Worm (Caenorhabditis elegans) whole organism, L4 larva: ENCODE data around the gene C16C8.26.

Experiments
- F44E2.7 ChIP-seq: fragments of 200-800 bp; sonication (Bioruptor generic); IDR thresholded peaks from 2 replicates; pipeline ENCODE4 v2.1.2; 2022; ENCODE audit warnings: missing genetic modification characterization, missing compliant biosample characterization
- T20F7.1 ChIP-seq: fragments of 200-800 bp; sonication (Bioruptor generic); optimal IDR thresholded peaks from 2 replicates; lab custom pipeline; 2018; ENCODE audit warnings: mild to moderate bottlenecking, missing genetic modification characterization, missing compliant biosample characterization
- Y75B8A.6 ChIP-seq: fragments of 200-800 bp; sonication (Bioruptor generic); IDR thresholded peaks from 2 replicates; pipeline ENCODE4 v1.3.6; 2022; ENCODE audit warnings: missing genetic modification reagents, missing genetic modification characterization, missing compliant biosample characterization
- aly-2 ChIP-seq: sonication (generic microtip); optimal IDR thresholded peaks from 2 replicates; lab custom pipeline; 2018; ENCODE audit warnings: missing biosample characterization, missing genetic modification characterization
- arid-1 ChIP-seq: fragments of 200-800 bp; sonication (Bioruptor generic); conservative IDR thresholded peaks from 2 replicates; pipeline ENCODE4 v1.3.6; 2022; ENCODE audit warnings: missing genetic modification reagents, missing genetic modification characterization, missing compliant biosample characterization
- ceh-20 ChIP-seq: fragments of 200-800 bp; sonication (Bioruptor generic); IDR thresholded peaks from 2 replicates; pipeline ENCODE4 v1.3.6; 2022; ENCODE audit warnings: missing genetic modification reagents, missing genetic modification characterization, missing compliant biosample characterization
- ceh-28 ChIP-seq: fragments of 150-350 bp; optimal IDR thresholded peaks from 2 replicates; lab custom pipeline; 2014; ENCODE audit warnings: missing biosample characterization, missing genetic modification reagents, missing genetic modification characterization
- ceh-32 ChIP-seq: sonication (generic microtip); optimal IDR thresholded peaks from 2 replicates; lab custom pipeline; 2016; ENCODE audit warnings: mild to moderate bottlenecking, missing genetic modification characterization, missing compliant biosample characterization; ENCODE audit not compliant: poor library complexity
- ceh-82 ChIP-seq: sonication (generic microtip); optimal IDR thresholded peaks from 2 replicates; lab custom pipeline; 2017; ENCODE audit warnings: missing biosample characterization, missing genetic modification characterization
- ces-1 ChIP-seq: fragments of 150-350 bp; sonication (generic microtip); optimal IDR thresholded peaks from 4 replicates; lab custom pipeline; 2014; ENCODE audit warnings: missing biosample characterization, missing genetic modification reagents, missing genetic modification characterization
- daf-16 ChIP-seq, 3 experiments: sonication (generic microtip); optimal IDR thresholded peaks; 2 replicates each; lab custom pipeline; 2016 to 2017; ENCODE audit warnings: missing genetic modification characterization in 3 of 3, missing genetic modification reagents in 3 of 3, mild to moderate bottlenecking in 2 of 3, missing compliant biosample characterization in 2 of 3, missing biosample characterization in 1 of 3, moderate library complexity in 1 of 3
- daf-8 ChIP-seq: fragments of 200-800 bp; sonication (Bioruptor generic); IDR thresholded peaks from 2 replicates; pipeline ENCODE4 v1.3.6; 2022; ENCODE audit warnings: missing genetic modification characterization, missing compliant biosample characterization
- dmd-9 ChIP-seq: fragments of 200-800 bp; sonication (Bioruptor generic); IDR thresholded peaks from 2 replicates; pipeline ENCODE4 v1.3.6; 2022; ENCODE audit warnings: missing genetic modification reagents, missing genetic modification characterization, missing compliant biosample characterization
- dve-1 ChIP-seq: sonication (generic microtip); optimal IDR thresholded peaks from 2 replicates; lab custom pipeline; 2017; ENCODE audit warnings: antibody characterized with exemption, mild to moderate bottlenecking, missing genetic modification characterization, missing compliant biosample characterization; ENCODE audit not compliant: insufficient read depth
- egl-27 ChIP-seq: sonication (generic microtip); optimal IDR thresholded peaks from 3 replicates; lab custom pipeline; 2017; ENCODE audit warnings: missing biosample characterization, missing genetic modification reagents, missing genetic modification characterization
- fkh-10 ChIP-seq: fragments of 150-350 bp; optimal IDR thresholded peaks from 2 replicates; lab custom pipeline; 2014; ENCODE audit warnings: missing biosample characterization, missing genetic modification reagents, missing genetic modification characterization
- fos-1 ChIP-seq: fragments of 150-350 bp; optimal IDR thresholded peaks from 2 replicates; lab custom pipeline; 2014; ENCODE audit warnings: missing biosample characterization, missing genetic modification characterization
- hlh-11 ChIP-seq: fragments of 200-800 bp; sonication (Bioruptor generic); optimal IDR thresholded peaks from 2 replicates; lab custom pipeline; 2018; ENCODE audit warnings: mild to moderate bottlenecking, missing genetic modification characterization, missing compliant biosample characterization
- hlh-30 ChIP-seq: sonication (generic microtip); optimal IDR thresholded peaks from 2 replicates; lab custom pipeline; 2017; ENCODE audit warnings: antibody characterized with exemption, mild to moderate bottlenecking, missing genetic modification characterization, missing compliant biosample characterization; ENCODE audit not compliant: insufficient read depth
- hmg-1.1 ChIP-seq: fragments of 200-800 bp; sonication (Bioruptor generic); IDR thresholded peaks from 2 replicates; pipeline ENCODE4 v1.3.6; 2022; ENCODE audit warnings: missing genetic modification reagents, missing genetic modification characterization, missing compliant biosample characterization
- lim-7 ChIP-seq: fragments of 200-800 bp; sonication (Bioruptor generic); IDR thresholded peaks from 2 replicates; pipeline ENCODE4 v1.3.6; 2022; ENCODE audit warnings: missing genetic modification characterization, missing compliant biosample characterization
- lin-39 ChIP-seq: fragments of 150-350 bp; optimal IDR thresholded peaks from 2 replicates; lab custom pipeline; 2014; ENCODE audit warnings: missing biosample characterization, missing genetic modification reagents, missing genetic modification characterization
- mdt-29 ChIP-seq: fragments of 200-800 bp; sonication (Bioruptor generic); IDR thresholded peaks from 2 replicates; pipeline ENCODE4 v1.3.6; 2022; ENCODE audit warnings: missing genetic modification reagents, missing genetic modification characterization, missing compliant biosample characterization
- mes-2 ChIP-seq: sonication (generic microtip); optimal IDR thresholded peaks from 2 replicates; lab custom pipeline; 2016; ENCODE audit warnings: missing genotype, mild to moderate bottlenecking, missing genetic modification characterization, missing compliant biosample characterization; ENCODE audit not compliant: poor library complexity, severe bottlenecking
- mxl-2 ChIP-seq: fragments of 200-800 bp; sonication (Bioruptor generic); conservative IDR thresholded peaks from 2 replicates; pipeline ENCODE4 v1.3.6; 2022; ENCODE audit warnings: missing genetic modification reagents, missing genetic modification characterization, missing compliant biosample characterization
- mxl-3 ChIP-seq: fragments of 200-800 bp; sonication (Bioruptor generic); optimal IDR thresholded peaks from 2 replicates; lab custom pipeline; 2018; ENCODE audit warnings: mild to moderate bottlenecking, missing genetic modification characterization, missing compliant biosample characterization
- nhr-237 ChIP-seq: sonication (generic microtip); optimal IDR thresholded peaks from 2 replicates; lab custom pipeline; 2017; ENCODE audit warnings: missing biosample characterization, missing genetic modification characterization
- nhr-28 ChIP-seq: fragments of 150-350 bp; optimal IDR thresholded peaks from 2 replicates; lab custom pipeline; 2014; ENCODE audit warnings: missing biosample characterization, missing genetic modification characterization
- nhr-41 ChIP-seq: fragments of 200-800 bp; sonication (Bioruptor generic); IDR thresholded peaks from 2 replicates; pipeline ENCODE4 v1.3.6; 2022; ENCODE audit warnings: missing genetic modification reagents, missing genetic modification characterization, missing compliant biosample characterization
- pha-4 ChIP-seq, 2 experiments: fragments of 150-350 bp in 1 of 2; fragments of 200-800 bp in 1 of 2; sonication (Bioruptor generic) in 1 of 2; IDR thresholded peaks in 1 of 2; optimal IDR thresholded peaks in 1 of 2; 2 replicates each; pipeline versions ENCODE4 v1.3.6 to Lab custom; 2014 to 2022; ENCODE audit warnings: missing genetic modification characterization in 2 of 2, missing genetic modification reagents in 2 of 2, missing biosample characterization in 1 of 2, missing compliant biosample characterization in 1 of 2
- pqm-1 ChIP-seq: sonication (generic microtip); optimal IDR thresholded peaks from 2 replicates; lab custom pipeline; 2017; ENCODE audit warnings: missing biosample characterization, missing genetic modification characterization
- saeg-2 ChIP-seq: fragments of 200-800 bp; sonication (Bioruptor generic); IDR thresholded peaks from 2 replicates; pipeline ENCODE4 v1.3.6; 2022; ENCODE audit warnings: missing genetic modification reagents, missing genetic modification characterization, missing compliant biosample characterization
- spr-3 ChIP-seq: fragments of 200-800 bp; sonication (Bioruptor generic); optimal IDR thresholded peaks from 2 replicates; lab custom pipeline; 2018; ENCODE audit warnings: mild to moderate bottlenecking, missing genetic modification characterization, missing compliant biosample characterization
- unc-39 ChIP-seq: sonication (generic microtip); optimal IDR thresholded peaks from 2 replicates; lab custom pipeline; 2017; ENCODE audit warnings: missing biosample characterization, missing genetic modification characterization
- zip-11 ChIP-seq: fragments of 200-800 bp; sonication (Bioruptor generic); IDR thresholded peaks from 2 replicates; pipeline ENCODE4 v1.3.6; 2022; ENCODE audit warnings: missing genetic modification characterization, missing compliant biosample characterization
- zip-2 ChIP-seq: fragments of 150-350 bp; optimal IDR thresholded peaks from 2 replicates; lab custom pipeline; 2014; ENCODE audit warnings: missing biosample characterization, missing genetic modification characterization

C16C8.26 gene

ce11 chrII:3461586-3461985, 3.5 kb upstream of the C16C8.26 start, which contains the start of gene C16C8.8:
TSS of gene C16C8.8 (minus strand) at chrII:3461686.
- TF ChIP-seq ces-1 (no peak), ceh-32 (no peak), hlh-11 (tag; lab: Kevin White, UChicago) (no peak), dve-1 (tag; lab: Kevin White, UChicago) (no peak), ceh-82 (tag; lab: Kevin White, UChicago) (no peak), hmg-1.1 (GFP tag; lab: Robert Waterston, UW) (no peak)
- TF ChIP-seq, all 104 proteins: peak for 0

- TF ChIP-seq zip-11 (no peak), nhr-237 (tag; lab: Kevin White, UChicago) (no peak), egl-27 (tag; lab: Kevin White, UChicago) (no peak), daf-8 (GFP tag; lab: Robert Waterston, UW) (no peak), unc-39 (no peak), nhr-41 (GFP tag; lab: Robert Waterston, UW) (no peak), mxl-2 (no peak), nhr-28 (tag; lab: Kevin White, UChicago) (no peak), hlh-11 (tag; lab: Kevin White, UChicago) (no peak), lim-7 (no peak), dmd-9 (no peak), aly-2 (no peak), fos-1 (no peak), T20F7.1 (GFP tag; lab: Kevin White, UChicago) (no peak)
Measured at ce11 chrII:3460048-3460447, 1.9 kb upstream of the C16C8.26 start, which contains the start of gene C16C8.7. TSS of gene C16C8.7 (minus strand) at chrII:3460148.

ce11 chrII:3459199-3459598, 1.1 kb upstream of the C16C8.26 start:
- no peak for TF ChIP-seq lin-39
- no peak for TF ChIP-seq hlh-30 (tag; lab: Kevin White, UChicago)
- no peak for TF ChIP-seq zip-2 (tag; lab: Kevin White, UChicago)
- no peak for TF ChIP-seq Y75B8A.6 (GFP tag; lab: Robert Waterston, UW)
- no peak for TF ChIP-seq ceh-20
- no peak for TF ChIP-seq pqm-1 (tag; lab: Kevin White, UChicago)
- no peak for TF ChIP-seq ceh-28
- no peak for TF ChIP-seq saeg-2
- TF ChIP-seq pha-4 (GFP tag; IDR thresholded peaks at IDR 0.05; lab: Robert Waterston, UW) = no peak
- no peak for TF ChIP-seq pha-4 (tag; optimal IDR thresholded peaks at IDR 0.05; lab: Kevin White, UChicago)
- no peak for TF ChIP-seq arid-1 (GFP tag; lab: Robert Waterston, UW)
- TF ChIP-seq daf-16 (GFP tag; optimal IDR thresholded peaks at IDR 0.05; lab: Kevin White, UChicago) = no peak
- no peak for TF ChIP-seq daf-16 (tag; optimal IDR thresholded peaks at IDR 0.05; lab: Kevin White, UChicago)
- TF ChIP-seq ceh-32 = no peak
- no peak for TF ChIP-seq mdt-29 (GFP tag; lab: Robert Waterston, UW)
- no peak for TF ChIP-seq F44E2.7 (GFP tag; lab: Robert Waterston, UW)
- TF ChIP-seq, all 104 proteins: peak for 0

ce11 chrII:3453521-3453920, 4.6 kb downstream of the C16C8.26 start, which contains the start of gene C16C8.11:
TSS of gene C16C8.11 (plus strand) at chrII:3453708.
- no peak for TF ChIP-seq spr-3 (GFP tag; lab: Kevin White, UChicago)
- no peak for TF ChIP-seq fkh-10 (GFP tag; lab: Kevin White, UChicago)
- no peak for TF ChIP-seq lim-7
- TF ChIP-seq mxl-3 = no peak
- TF ChIP-seq mes-2 (tag; lab: Kevin White, UChicago) = no peak
- TF ChIP-seq pha-4 (GFP tag; IDR thresholded peaks at IDR 0.05; lab: Robert Waterston, UW) = no peak
- TF ChIP-seq pha-4 (tag; optimal IDR thresholded peaks at IDR 0.05; lab: Kevin White, UChicago) = no peak
- TF ChIP-seq daf-8 (GFP tag; lab: Robert Waterston, UW) = no peak
